Worm (Caenorhabditis elegans) whole organism, L4/young adult: ENCODE results near the gene npp-20.

Experiments used
- W03F9.2 ChIP-seq: fragments of 150-350 bp; optimal IDR thresholded peaks from 2 replicates; lab custom pipeline; 2014; ENCODE audit warnings: missing biosample characterization, missing genetic modification characterization
- dao-5 ChIP-seq: sonication (generic microtip); optimal IDR thresholded peaks from 2 replicates; lab custom pipeline; 2016; ENCODE audit warnings: missing genotype, missing genetic modification characterization, moderate library complexity, missing compliant biosample characterization
- him-1 ChIP-seq: sonication (generic microtip); optimal IDR thresholded peaks from 2 replicates; lab custom pipeline; 2016; ENCODE audit warnings: missing genotype, missing genetic modification reagents, missing genetic modification characterization, missing compliant biosample characterization

ce11 chrIV:1515891-1516290 lies 20.1 kb upstream of the npp-20 start:
- no peak for TF ChIP-seq dao-5
- TF ChIP-seq him-1: no peak
- no peak for TF ChIP-seq W03F9.2 (tag; lab: Kevin White, UChicago)
